ENCODE assay signal across 1 fruit fly cellular context in genomic region chr2L:9564527-9564926, dm6.
TF ChIP-seq lines count a peak whose summit lies in the region.

No protein-coding gene starts in this region.

TF ChIP-seq in whole organism, embryonic, 481 proteins besides CTCF, POLR2A, EP300 and RAD21 (continued from another document and continues in another):
- no peak for TF ChIP-seq Pdp1 (GFP tag; optimal IDR thresholded peaks at IDR 0.05; lab: Kevin White, UChicago)
- TF ChIP-seq CG32532 (GFP tag; IDR thresholded peaks at IDR 0.05; lab: Robert Waterston, UW) = peak; percentile 28; the same call in 1 of the 2 replicates
- no peak for TF ChIP-seq Poxn (GFP tag; IDR thresholded peaks at IDR 0.05; lab: Robert Waterston, UW)
- TF ChIP-seq ATbp (GFP tag; optimal IDR thresholded peaks at IDR 0.05; lab: Kevin White, UChicago) = peak; percentile 1
- peak; percentile 13 for TF ChIP-seq CG13775 (GFP tag; optimal IDR thresholded peaks at IDR 0.05; lab: Kevin White, UChicago)
- no peak for TF ChIP-seq jing (GFP tag; optimal IDR thresholded peaks at IDR 0.05; lab: Kevin White, UChicago)
- TF ChIP-seq CG2129 (GFP tag; IDR thresholded peaks at IDR 0.05; lab: Robert Waterston, UW; ENCODE audit: partially characterized antibody) = no peak
- TF ChIP-seq CG2202 (tag; optimal IDR thresholded peaks at IDR 0.05; lab: Kevin White, UChicago) = no peak
- peak; percentile 57 for TF ChIP-seq Ptx1 (GFP tag; IDR thresholded peaks at IDR 0.05; lab: Robert Waterston, UW)
- no peak for TF ChIP-seq CG30020 (tag; optimal IDR thresholded peaks at IDR 0.05; lab: Kevin White, UChicago)
- TF ChIP-seq da (GFP tag; optimal IDR thresholded peaks at IDR 0.05; lab: Kevin White, UChicago) = no peak
- TF ChIP-seq zfh1 (GFP tag; IDR thresholded peaks at IDR 0.05; lab: Robert Waterston, UW) = no peak
- TF ChIP-seq CG5180 (GFP tag; optimal IDR thresholded peaks at IDR 0.05; lab: Kevin White, UChicago) = peak; percentile 2
- peak; percentile 9 for TF ChIP-seq nau (GFP tag; optimal IDR thresholded peaks at IDR 0.05; lab: Kevin White, UChicago)
- TF ChIP-seq fd3F (GFP tag; optimal IDR thresholded peaks at IDR 0.05; lab: Kevin White, UChicago) = peak; percentile 41
- no peak for TF ChIP-seq CG2889 (GFP tag; IDR thresholded peaks at IDR 0.05; lab: Robert Waterston, UW)
- peak; percentile 52 for TF ChIP-seq CG2120 (GFP tag; optimal IDR thresholded peaks at IDR 0.05; lab: Kevin White, UChicago)
- TF ChIP-seq CG6175 (GFP tag; IDR thresholded peaks at IDR 0.05; lab: Robert Waterston, UW) = no peak
- no peak for TF ChIP-seq amos (GFP tag; IDR thresholded peaks at IDR 0.05; lab: Robert Waterston, UW; ENCODE audit: partially characterized antibody)
- TF ChIP-seq dmrt11E (tag; optimal IDR thresholded peaks at IDR 0.05; lab: Kevin White, UChicago) = no peak
- no peak for TF ChIP-seq her (GFP tag; optimal IDR thresholded peaks at IDR 0.05; lab: Kevin White, UChicago)
- TF ChIP-seq Mes4 (GFP tag; optimal IDR thresholded peaks at IDR 0.05; lab: Kevin White, UChicago) = no peak
- peak in 1 of 2 experiments; percentile 74 for TF ChIP-seq Hr51 (GFP tag; optimal IDR thresholded peaks at IDR 0.05; lab: Kevin White, UChicago)
- TF ChIP-seq Eip74EF (GFP tag; optimal IDR thresholded peaks at IDR 0.05; lab: Kevin White, UChicago) = peak in 1 of 2 experiments; percentile 25
- no peak for TF ChIP-seq Hey (tag; optimal IDR thresholded peaks at IDR 0.05; lab: Kevin White, UChicago)
- no peak for TF ChIP-seq CG1233 (GFP tag; optimal IDR thresholded peaks at IDR 0.05; lab: Kevin White, UChicago)
- TF ChIP-seq Dip3 (GFP tag; optimal IDR thresholded peaks at IDR 0.05; lab: Kevin White, UChicago) = no peak
- no peak for TF ChIP-seq CG10959 (GFP tag; IDR thresholded peaks at IDR 0.05; lab: Robert Waterston, UW)
- TF ChIP-seq zf30C (GFP tag; optimal IDR thresholded peaks at IDR 0.05; lab: Kevin White, UChicago) = no peak
- no peak for TF ChIP-seq h (optimal IDR thresholded peaks at IDR 0.05; lab: Kevin White, UChicago)
- TF ChIP-seq Ada2b (GFP tag; IDR thresholded peaks at IDR 0.05; lab: Robert Waterston, UW) = peak; percentile 35; the same call in 1 of the 2 replicates
- 0 out of 2 replicates have a peak, but pooled peaks have one; percentile 11 for TF ChIP-seq CG6689 (GFP tag; IDR thresholded peaks at IDR 0.05; lab: Robert Waterston, UW)
- no peak for TF ChIP-seq BEAF-32 (GFP tag; optimal IDR thresholded peaks at IDR 0.05; lab: Kevin White, UChicago)
- TF ChIP-seq pzg (GFP tag; optimal IDR thresholded peaks at IDR 0.05; lab: Kevin White, UChicago) = no peak
- no peak for TF ChIP-seq Dad (GFP tag; optimal IDR thresholded peaks at IDR 0.05; lab: Kevin White, UChicago)
- no peak for TF ChIP-seq en (GFP tag; optimal IDR thresholded peaks at IDR 0.05; lab: Kevin White, UChicago)
- TF ChIP-seq Hr3 (GFP tag; optimal IDR thresholded peaks at IDR 0.05; lab: Kevin White, UChicago) = peak; percentile 30
- no peak for TF ChIP-seq ato (GFP tag; IDR thresholded peaks at IDR 0.05; lab: Robert Waterston, UW; ENCODE audit: partially characterized antibody)
- no peak for TF ChIP-seq p53 (GFP tag; optimal IDR thresholded peaks at IDR 0.05; lab: Kevin White, UChicago)
- peak; percentile 60 for TF ChIP-seq CG13424 (tag; optimal IDR thresholded peaks at IDR 0.05; lab: Kevin White, UChicago)
- TF ChIP-seq CG17328 (GFP tag; IDR thresholded peaks at IDR 0.05; lab: Robert Waterston, UW) = no peak
- no peak for TF ChIP-seq chn (GFP tag; optimal IDR thresholded peaks at IDR 0.05; lab: Kevin White, UChicago)
- TF ChIP-seq Xrp1 (GFP tag; IDR thresholded peaks at IDR 0.05; lab: Robert Waterston, UW) = 0 out of 2 replicates have a peak, but pooled peaks have one; percentile 29
- TF ChIP-seq Blimp-1 (GFP tag; optimal IDR thresholded peaks at IDR 0.05; lab: Kevin White, UChicago) = peak; percentile 50
- no peak for TF ChIP-seq CG4820 (GFP tag; optimal IDR thresholded peaks at IDR 0.05; lab: Kevin White, UChicago)
- peak; percentile 49 for TF ChIP-seq CG12391 (tag; optimal IDR thresholded peaks at IDR 0.05; lab: Kevin White, UChicago)
- peak; percentile 58 for TF ChIP-seq CG7556 (GFP tag; optimal IDR thresholded peaks at IDR 0.05; lab: Kevin White, UChicago)
- no peak for TF ChIP-seq D (optimal IDR thresholded peaks at IDR 0.05; lab: Kevin White, UChicago)
- peak; percentile 6 for TF ChIP-seq D (GFP tag; optimal IDR thresholded peaks at IDR 0.05; lab: Kevin White, UChicago)
- no peak for TF ChIP-seq CG6272 (GFP tag; IDR thresholded peaks at IDR 0.05; lab: Robert Waterston, UW)
- TF ChIP-seq CG9817 (tag; optimal IDR thresholded peaks at IDR 0.05; lab: Kevin White, UChicago) = peak; percentile 57
- no peak for TF ChIP-seq pfk (GFP tag; optimal IDR thresholded peaks at IDR 0.05; lab: Kevin White, UChicago)
- TF ChIP-seq Elba2 (GFP tag; optimal IDR thresholded peaks at IDR 0.05; lab: Kevin White, UChicago) = no peak
- peak; percentile 59 for TF ChIP-seq Oli (tag; optimal IDR thresholded peaks at IDR 0.05; lab: Kevin White, UChicago)
- TF ChIP-seq cato (GFP tag; optimal IDR thresholded peaks at IDR 0.05; lab: Kevin White, UChicago; ENCODE audit: borderline replicate concordance) = no peak
- no peak for TF ChIP-seq ranshi (GFP tag; IDR thresholded peaks at IDR 0.05; lab: Robert Waterston, UW)
- peak; percentile 42 for TF ChIP-seq CG18262 (tag; optimal IDR thresholded peaks at IDR 0.05; lab: Kevin White, UChicago)
- TF ChIP-seq CG10366 (GFP tag; IDR thresholded peaks at IDR 0.05; lab: Robert Waterston, UW) = no peak
- TF ChIP-seq Fer2 (tag; optimal IDR thresholded peaks at IDR 0.05; lab: Kevin White, UChicago) = no peak
- no peak for TF ChIP-seq chinmo (GFP tag; IDR thresholded peaks at IDR 0.05; lab: Robert Waterston, UW; ENCODE audit: partially characterized antibody)
- TF ChIP-seq CG8478 (optimal IDR thresholded peaks at IDR 0.05; lab: Kevin White, UChicago) = no peak
- no peak for TF ChIP-seq jigr1 (GFP tag; IDR thresholded peaks at IDR 0.05; lab: Robert Waterston, UW)
- TF ChIP-seq CG3726 (GFP tag; IDR thresholded peaks at IDR 0.05; lab: Robert Waterston, UW) = no peak
- TF ChIP-seq Hmx (GFP tag; optimal IDR thresholded peaks at IDR 0.05; lab: Kevin White, UChicago) = no peak
- TF ChIP-seq CG32767 (GFP tag; IDR thresholded peaks at IDR 0.05; lab: Robert Waterston, UW) = 0 out of 2 replicates have a peak, but pooled peaks have one; percentile 33
- TF ChIP-seq slp2 (GFP tag; optimal IDR thresholded peaks at IDR 0.05; lab: Kevin White, UChicago) = no peak
- TF ChIP-seq gro (GFP tag; optimal IDR thresholded peaks at IDR 0.05; lab: Kevin White, UChicago) = no peak
- TF ChIP-seq lilli (GFP tag; optimal IDR thresholded peaks at IDR 0.05; lab: Kevin White, UChicago) = peak; percentile 37
- TF ChIP-seq HmgZ (tag; optimal IDR thresholded peaks at IDR 0.05; lab: Kevin White, UChicago) = no peak
- TF ChIP-seq ind (GFP tag; optimal IDR thresholded peaks at IDR 0.05; lab: Kevin White, UChicago) = peak; percentile 36
- no peak for TF ChIP-seq Rx (GFP tag; IDR thresholded peaks at IDR 0.05; lab: Robert Waterston, UW)
- no peak for TF ChIP-seq Side (GFP tag; optimal IDR thresholded peaks at IDR 0.05; lab: Kevin White, UChicago)
- TF ChIP-seq CG8924 (tag; optimal IDR thresholded peaks at IDR 0.05; lab: Kevin White, UChicago) = peak; percentile 51
- peak in 1 of 2 experiments; percentile 32 for TF ChIP-seq dpn (GFP tag; optimal IDR thresholded peaks at IDR 0.05; lab: Kevin White, UChicago)
- no peak for TF ChIP-seq Bdp1 (GFP tag; optimal IDR thresholded peaks at IDR 0.05; lab: Kevin White, UChicago)
- TF ChIP-seq CG2678 (tag; optimal IDR thresholded peaks at IDR 0.05; lab: Kevin White, UChicago) = peak; percentile 76
- 0 out of 2 replicates have a peak, but pooled peaks have one; percentile 14 for TF ChIP-seq wor (GFP tag; IDR thresholded peaks at IDR 0.05; lab: Robert Waterston, UW)
- TF ChIP-seq Nf-YB (GFP tag; optimal IDR thresholded peaks at IDR 0.05; lab: Kevin White, UChicago) = no peak
- TF ChIP-seq CG1024 (GFP tag; IDR thresholded peaks at IDR 0.05; lab: Robert Waterston, UW) = no peak
- TF ChIP-seq CG13296 (GFP tag; optimal IDR thresholded peaks at IDR 0.05; lab: Kevin White, UChicago) = peak; percentile 49
- TF ChIP-seq CG15269 (tag; optimal IDR thresholded peaks at IDR 0.05; lab: Kevin White, UChicago) = peak; percentile 67
- TF ChIP-seq CG3065 (GFP tag; optimal IDR thresholded peaks at IDR 0.05; lab: Kevin White, UChicago) = no peak
- no peak for TF ChIP-seq CG1832 (GFP tag; optimal IDR thresholded peaks at IDR 0.05; lab: Kevin White, UChicago)
- 0 out of 3 replicates have a peak, but pooled peaks have one; percentile 18 for TF ChIP-seq CG34422 (GFP tag; IDR thresholded peaks at IDR 0.05; lab: Robert Waterston, UW)
- TF ChIP-seq emc (GFP tag; optimal IDR thresholded peaks at IDR 0.05; lab: Kevin White, UChicago) = no peak
- peak; percentile 47 for TF ChIP-seq CG9215 (GFP tag; IDR thresholded peaks at IDR 0.05; lab: Robert Waterston, UW)
- TF ChIP-seq cwo (GFP tag; optimal IDR thresholded peaks at IDR 0.05; lab: Kevin White, UChicago) = peak; percentile 34
- no peak for TF ChIP-seq B-H2 (GFP tag; optimal IDR thresholded peaks at IDR 0.05; lab: Kevin White, UChicago)
- TF ChIP-seq Mad (GFP tag; optimal IDR thresholded peaks at IDR 0.05; lab: Kevin White, UChicago) = no peak
- TF ChIP-seq Taf1 (GFP tag; IDR thresholded peaks at IDR 0.05; lab: Robert Waterston, UW) = no peak
- no peak for TF ChIP-seq CG1529 (GFP tag; optimal IDR thresholded peaks at IDR 0.05; lab: Kevin White, UChicago)
- no peak for TF ChIP-seq CG4360 (GFP tag; IDR thresholded peaks at IDR 0.05; lab: Robert Waterston, UW)
- no peak for TF ChIP-seq Atf3 (GFP tag; optimal IDR thresholded peaks at IDR 0.05; lab: Kevin White, UChicago)
- TF ChIP-seq gem (tag; optimal IDR thresholded peaks at IDR 0.05; lab: Kevin White, UChicago) = peak; percentile 75
- peak; percentile 42 for TF ChIP-seq HHEX (GFP tag; optimal IDR thresholded peaks at IDR 0.05; lab: Kevin White, UChicago)
- TF ChIP-seq Atf6 (GFP tag; IDR thresholded peaks at IDR 0.05; lab: Robert Waterston, UW) = no peak
- no peak for TF ChIP-seq gt (GFP tag; IDR thresholded peaks at IDR 0.05; lab: Robert Waterston, UW)
- TF ChIP-seq Sry-β (GFP tag; optimal IDR thresholded peaks at IDR 0.05; lab: Kevin White, UChicago) = no peak
- peak; percentile 31 for TF ChIP-seq CG12659 (GFP tag; optimal IDR thresholded peaks at IDR 0.05; lab: Kevin White, UChicago)
- no peak for TF ChIP-seq Dref (GFP tag; IDR thresholded peaks at IDR 0.05; lab: Robert Waterston, UW)
- no peak for TF ChIP-seq CrebB (tag; optimal IDR thresholded peaks at IDR 0.05; lab: Kevin White, UChicago)
- peak; percentile 12 for TF ChIP-seq NfI (GFP tag; optimal IDR thresholded peaks at IDR 0.05; lab: Kevin White, UChicago)
- peak; percentile 50 for TF ChIP-seq bcd (GFP tag; optimal IDR thresholded peaks at IDR 0.05; lab: Kevin White, UChicago)
- TF ChIP-seq gce (GFP tag; IDR thresholded peaks at IDR 0.05; lab: Robert Waterston, UW) = no peak
- no peak for TF ChIP-seq CG31365 (tag; optimal IDR thresholded peaks at IDR 0.05; lab: Kevin White, UChicago)
- TF ChIP-seq CG6791 (GFP tag; IDR thresholded peaks at IDR 0.05; lab: Robert Waterston, UW; ENCODE audit: partially characterized antibody) = no peak
- TF ChIP-seq CG12299 (tag; optimal IDR thresholded peaks at IDR 0.05; lab: Kevin White, UChicago) = no peak
- no peak for TF ChIP-seq CG11398 (GFP tag; optimal IDR thresholded peaks at IDR 0.05; lab: Kevin White, UChicago)
- no peak for TF ChIP-seq MTF-1 (GFP tag; optimal IDR thresholded peaks at IDR 0.05; lab: Kevin White, UChicago; ENCODE audit: borderline replicate concordance)
- TF ChIP-seq tio (GFP tag; optimal IDR thresholded peaks at IDR 0.05; lab: Kevin White, UChicago) = peak; percentile 16
- no peak for TF ChIP-seq fd64A (GFP tag; optimal IDR thresholded peaks at IDR 0.05; lab: Kevin White, UChicago)
- TF ChIP-seq HLHmδ (GFP tag; optimal IDR thresholded peaks at IDR 0.05; lab: Kevin White, UChicago) = no peak
- no peak for TF ChIP-seq nerfin-1 (tag; optimal IDR thresholded peaks at IDR 0.05; lab: Kevin White, UChicago)
- no peak for TF ChIP-seq sens-2 (GFP tag; IDR thresholded peaks at IDR 0.05; lab: Robert Waterston, UW)
- TF ChIP-seq croc (GFP tag; conservative IDR thresholded peaks at IDR 0.05; lab: Robert Waterston, UW) = no peak
- TF ChIP-seq CG10321 (GFP tag; IDR thresholded peaks at IDR 0.05; lab: Robert Waterston, UW) = no peak
- no peak for TF ChIP-seq pnt (GFP tag; optimal IDR thresholded peaks at IDR 0.05; lab: Kevin White, UChicago)
- TF ChIP-seq CG6854 (GFP tag; optimal IDR thresholded peaks at IDR 0.05; lab: Kevin White, UChicago) = peak; percentile 46
- TF ChIP-seq dysf (GFP tag; IDR thresholded peaks at IDR 0.05; lab: Robert Waterston, UW) = peak; percentile 64; the same call in 2 of the 3 replicates
- TF ChIP-seq CG10209 (GFP tag; optimal IDR thresholded peaks at IDR 0.05; lab: Kevin White, UChicago) = peak; percentile 45
- TF ChIP-seq CG33557 (GFP tag; optimal IDR thresholded peaks at IDR 0.05; lab: Kevin White, UChicago) = no peak
- peak; percentile 64 for TF ChIP-seq CG17361 (GFP tag; IDR thresholded peaks at IDR 0.05; lab: Robert Waterston, UW)
- TF ChIP-seq CG9437 (GFP tag; optimal IDR thresholded peaks at IDR 0.05; lab: Kevin White, UChicago) = peak; percentile 16
- 0 out of 2 replicates have a peak, but pooled peaks have one; percentile 19 for TF ChIP-seq al (GFP tag; IDR thresholded peaks at IDR 0.05; lab: Robert Waterston, UW)
- TF ChIP-seq CG4404 (GFP tag; IDR thresholded peaks at IDR 0.05; lab: Robert Waterston, UW) = no peak
- no peak for TF ChIP-seq CG4282 (GFP tag; optimal IDR thresholded peaks at IDR 0.05; lab: Kevin White, UChicago)
- TF ChIP-seq MBD-R2 (GFP tag; IDR thresholded peaks at IDR 0.05; lab: Robert Waterston, UW) = no peak
- peak; percentile 74 for TF ChIP-seq dmrt99B (tag; optimal IDR thresholded peaks at IDR 0.05; lab: Kevin White, UChicago)
- no peak for TF ChIP-seq CG12744 (GFP tag; optimal IDR thresholded peaks at IDR 0.05; lab: Kevin White, UChicago)
- TF ChIP-seq repo (GFP tag; optimal IDR thresholded peaks at IDR 0.05; lab: Kevin White, UChicago) = no peak
- no peak for TF ChIP-seq schlank (tag; optimal IDR thresholded peaks at IDR 0.05; lab: Kevin White, UChicago)
- TF ChIP-seq Oaz (GFP tag; IDR thresholded peaks at IDR 0.05; lab: Robert Waterston, UW) = no peak
- TF ChIP-seq bsh (GFP tag; optimal IDR thresholded peaks at IDR 0.05; lab: Kevin White, UChicago) = peak; percentile 16 to 21
- TF ChIP-seq CG10274 (GFP tag; optimal IDR thresholded peaks at IDR 0.05; lab: Kevin White, UChicago) = no peak
- peak; percentile 23 for TF ChIP-seq scrt (GFP tag; optimal IDR thresholded peaks at IDR 0.05; lab: Kevin White, UChicago)
